Fruit fly (Drosophila melanogaster) whole organism, prepupa: Measurements from ENCODE around the gene mahe.

Experiments used
- CG34406 ChIP-seq: fragments of 200-800 bp; sonication (Bioruptor generic); optimal IDR thresholded peaks from 3 replicates; lab custom pipeline; 2016; ENCODE audit warnings: missing biosample characterization, missing genetic modification characterization
- CG3919 ChIP-seq: fragments of 200-800 bp; sonication (Bioruptor generic); optimal IDR thresholded peaks from 3 replicates; lab custom pipeline; 2016; ENCODE audit warnings: missing biosample characterization, missing genetic modification characterization
- Ets21C ChIP-seq: fragments of 200-800 bp; sonication (Bioruptor generic); optimal IDR thresholded peaks from 3 replicates; lab custom pipeline; 2016; ENCODE audit warnings: missing biosample characterization, missing genetic modification characterization
- Gug ChIP-seq: fragments of 200-800 bp; sonication (Bioruptor generic); IDR thresholded peaks from 2 replicates; pipeline ENCODE4 v1.3.6; 2022; ENCODE audit warnings: missing biosample characterization, missing genetic modification characterization
- Met ChIP-seq: fragments of 200-800 bp; sonication (Bioruptor generic); optimal IDR thresholded peaks from 3 replicates; lab custom pipeline; 2016; ENCODE audit warnings: missing biosample characterization, missing genetic modification characterization
- Sox15 ChIP-seq: fragments of 200-800 bp; sonication (Bioruptor generic); optimal IDR thresholded peaks from 3 replicates; lab custom pipeline; 2016; ENCODE audit warnings: missing biosample characterization, missing genetic modification characterization
- fd59A ChIP-seq: fragments of 200-800 bp; sonication (Bioruptor generic); optimal IDR thresholded peaks from 2 replicates; lab custom pipeline; 2017; ENCODE audit warnings: missing biosample characterization, mild to moderate bottlenecking, missing genetic modification characterization, missing genetic modification reagents
- lz ChIP-seq: fragments of 200-800 bp; sonication (Bioruptor generic); optimal IDR thresholded peaks from 3 replicates; lab custom pipeline; 2016; ENCODE audit warnings: missing biosample characterization, missing genetic modification characterization
- topi ChIP-seq: fragments of 200-800 bp; sonication (Bioruptor generic); optimal IDR thresholded peaks from 3 replicates; lab custom pipeline; 2016; ENCODE audit warnings: missing biosample characterization, missing genetic modification characterization

DNA sequence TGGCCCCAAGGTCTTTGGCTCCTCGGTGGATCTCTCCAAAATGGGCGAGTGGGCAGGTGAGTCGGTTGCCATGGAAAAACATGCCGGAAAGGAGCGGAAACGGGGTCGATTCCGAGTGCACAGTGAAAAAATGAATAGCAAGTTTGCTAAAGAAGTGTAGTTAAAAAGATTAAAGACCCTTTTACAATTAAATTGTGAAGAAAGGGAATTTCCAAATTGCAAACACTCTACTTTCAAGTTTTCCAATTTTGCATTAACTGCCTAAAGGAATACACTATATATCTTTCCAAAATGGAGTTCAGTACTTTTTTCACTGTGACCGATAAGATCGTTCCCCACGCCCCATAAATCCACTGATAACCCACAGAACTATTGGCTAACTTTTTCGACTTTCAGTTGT, 21.7 kb downstream of the mahe start:
- TF ChIP-seq Sox15 (GFP tag; lab: Kevin White, UChicago) (no peak), Ets21C (GFP tag; lab: Kevin White, UChicago) (no peak), lz (GFP tag; lab: Kevin White, UChicago) (no peak), Gug (no peak), CG3919 (GFP tag; lab: Kevin White, UChicago) (no peak), fd59A (GFP tag; lab: Kevin White, UChicago) (no peak), topi (no peak), CG34406 (GFP tag; lab: Kevin White, UChicago) (no peak), Met (GFP tag; lab: Kevin White, UChicago) (no peak)
